Fruit fly (Drosophila melanogaster): ENCODE results near the gene Sema1a.

Gene Sema1a

DNA sequence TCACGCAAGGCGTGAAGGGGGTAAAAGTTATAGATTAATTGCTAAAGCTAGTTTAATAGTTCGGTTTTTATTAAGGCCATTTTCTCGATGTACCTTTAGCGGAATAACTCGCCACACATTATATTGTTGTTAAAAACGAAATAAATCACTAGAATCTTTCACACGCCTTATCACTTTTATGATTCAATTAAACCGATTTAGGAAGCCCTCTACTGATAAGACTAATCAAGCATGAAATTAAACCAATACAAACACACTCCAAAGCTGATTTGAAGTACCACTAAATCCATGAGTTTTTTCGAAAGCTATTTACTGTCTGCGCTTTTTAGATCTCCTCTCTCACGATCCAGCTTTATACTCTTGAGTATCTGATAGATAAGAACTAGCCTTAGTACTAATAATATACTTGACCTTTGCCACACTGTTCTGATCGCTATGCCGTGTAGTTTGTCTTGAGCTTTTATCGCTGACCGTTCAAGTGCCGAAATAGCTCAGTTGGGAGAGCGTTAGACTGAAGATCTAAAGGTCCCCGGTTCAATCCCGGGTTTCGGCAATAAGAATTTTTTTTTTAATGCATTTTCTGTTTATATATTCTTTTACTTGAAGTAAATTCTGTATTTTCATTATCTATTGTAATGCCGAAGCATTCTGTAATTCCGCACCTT lies 28.6 kb downstream of the Sema1a start (continued):
- TF ChIP-seq MESR4 (GFP tag; optimal IDR thresholded peaks at IDR 0.05) (no peak), sima (GFP tag; optimal IDR thresholded peaks at IDR 0.05) (no peak), ro (GFP tag; IDR thresholded peaks at IDR 0.05) (no peak), gsb-n (tag; optimal IDR thresholded peaks at IDR 0.05) (no peak), CG12942 (GFP tag; optimal IDR thresholded peaks at IDR 0.05) (no peak), CG8924 (tag; optimal IDR thresholded peaks at IDR 0.05) (no peak), CG4730 (GFP tag; IDR thresholded peaks at IDR 0.05) (no peak), Atf6 (GFP tag; IDR thresholded peaks at IDR 0.05) (no peak), inv (GFP tag; IDR thresholded peaks at IDR 0.05; ENCODE audit: partially characterized antibody) (peak; percentile 23; the same call in 1 of the 2 replicates), schlank (tag; optimal IDR thresholded peaks at IDR 0.05) (no peak), nerfin-1 (tag; optimal IDR thresholded peaks at IDR 0.05) (no peak), CG1602 (GFP tag; optimal IDR thresholded peaks at IDR 0.05) (no peak), pros (GFP tag; optimal IDR thresholded peaks at IDR 0.05) (no peak), kni (GFP tag; optimal IDR thresholded peaks at IDR 0.05) (no peak), CG3281 (GFP tag; optimal IDR thresholded peaks at IDR 0.05) (peak; percentile 14), bcd (GFP tag; optimal IDR thresholded peaks at IDR 0.05) (no peak), HmgD (GFP tag; optimal IDR thresholded peaks at IDR 0.05) (no peak), CTCF (GFP tag; optimal IDR thresholded peaks at IDR 0.05) (no peak), esg (GFP tag; conservative IDR thresholded peaks at IDR 0.05) (no peak), ewg (GFP tag; optimal IDR thresholded peaks at IDR 0.05) (no peak), Chrac-16 (GFP tag; optimal IDR thresholded peaks at IDR 0.05) (no peak), CG6654 (GFP tag; optimal IDR thresholded peaks at IDR 0.05) (no peak), sisA (GFP tag; IDR thresholded peaks at IDR 0.05) (no peak), aop (GFP tag; IDR thresholded peaks at IDR 0.05) (no peak), Mad (GFP tag; optimal IDR thresholded peaks at IDR 0.05) (no peak), CG11093 (GFP tag; IDR thresholded peaks at IDR 0.05) (no peak), CG34376 (GFP tag; optimal IDR thresholded peaks at IDR 0.05) (peak; percentile 82), toy (GFP tag; IDR thresholded peaks at IDR 0.05) (no peak), cad (GFP tag; optimal IDR thresholded peaks at IDR 0.05) (no peak), wdn (GFP tag; IDR thresholded peaks at IDR 0.05) (no peak), Hmx (GFP tag; optimal IDR thresholded peaks at IDR 0.05) (no peak), CG32772 (GFP tag; IDR thresholded peaks at IDR 0.05) (no peak), dati (GFP tag; IDR thresholded peaks at IDR 0.05) (no peak), CG6791 (GFP tag; IDR thresholded peaks at IDR 0.05; ENCODE audit: partially characterized antibody) (peak; percentile 56; the same call in 2 of the 3 replicates), ind (GFP tag; optimal IDR thresholded peaks at IDR 0.05) (no peak), Myb (GFP tag; optimal IDR thresholded peaks at IDR 0.05) (no peak), hb (GFP tag; IDR thresholded peaks at IDR 0.05; ENCODE audit: partially characterized antibody) (no peak), disco-r (GFP tag; optimal IDR thresholded peaks at IDR 0.05) (no peak), lab (GFP tag; optimal IDR thresholded peaks at IDR 0.05) (peak; percentile 29), emc (GFP tag; optimal IDR thresholded peaks at IDR 0.05) (no peak), klu (GFP tag; IDR thresholded peaks at IDR 0.05) (no peak), Dfd (GFP tag; optimal IDR thresholded peaks at IDR 0.05) (no peak), Taf1 (GFP tag; IDR thresholded peaks at IDR 0.05) (no peak), CG10959 (GFP tag; IDR thresholded peaks at IDR 0.05) (no peak), CG16813 (GFP tag; IDR thresholded peaks at IDR 0.05; ENCODE audit: partially characterized antibody) (peak; percentile 39; the same call in 2 of the 3 replicates), slbo (GFP tag; IDR thresholded peaks at IDR 0.05) (no peak), CG16815 (GFP tag; optimal IDR thresholded peaks at IDR 0.05) (no peak), shn (GFP tag; optimal IDR thresholded peaks at IDR 0.05) (no peak), CG10565 (GFP tag; optimal IDR thresholded peaks at IDR 0.05) (no peak), lmd (GFP tag; IDR thresholded peaks at IDR 0.05) (no peak), slou (GFP tag; optimal IDR thresholded peaks at IDR 0.05) (no peak), CG7928 (GFP tag; optimal IDR thresholded peaks at IDR 0.05) (no peak)

All from whole organism, embryonic.